Worm (Caenorhabditis elegans) whole organism, young adult: ENCODE data around the gene str-52.

ENCODE experiments used
- B0261.1 ChIP-seq: sonication (generic microtip); optimal IDR thresholded peaks from 2 replicates; lab custom pipeline; 2016; ENCODE audit warnings: mild to moderate bottlenecking, missing genetic modification characterization, moderate library complexity, missing compliant biosample characterization
- B0336.3 ChIP-seq: fragments of 200-800 bp; sonication (Bioruptor generic); IDR thresholded peaks from 2 replicates; pipeline ENCODE4 v1.3.6; 2022; ENCODE audit warnings: missing genetic modification characterization, missing compliant biosample characterization
- akir-1 ChIP-seq: fragments of 200-800 bp; sonication (Bioruptor generic); optimal IDR thresholded peaks from 2 replicates; lab custom pipeline; 2018; ENCODE audit warnings: mild to moderate bottlenecking, missing genetic modification characterization, moderate library complexity, missing compliant biosample characterization
- aptf-2 ChIP-seq: fragments of 200-800 bp; sonication (Bioruptor generic); conservative IDR thresholded peaks from 2 replicates; pipeline ENCODE4 v1.3.6; 2022; ENCODE audit warnings: missing genetic modification reagents, missing genetic modification characterization, missing compliant biosample characterization
- ceh-40 ChIP-seq: fragments of 200-800 bp; sonication (Bioruptor generic); IDR thresholded peaks from 2 replicates; pipeline ENCODE4 v1.3.6; 2022; ENCODE audit warnings: missing genetic modification characterization, missing compliant biosample characterization
- dox-1 ChIP-seq: fragments of 200-800 bp; sonication (Bioruptor generic); IDR thresholded peaks from 2 replicates; pipeline ENCODE4 v1.3.6; 2022; ENCODE audit warnings: missing genetic modification reagents, missing genetic modification characterization, missing compliant biosample characterization
- ekl-4 ChIP-seq: fragments of 200-800 bp; sonication (Bioruptor generic); IDR thresholded peaks from 2 replicates; pipeline ENCODE4 v1.3.6; 2022; ENCODE audit warnings: missing genetic modification reagents, missing genetic modification characterization, missing compliant biosample characterization
- lag-1 ChIP-seq: fragments of 200-800 bp; sonication (Bioruptor generic); IDR thresholded peaks from 2 replicates; pipeline ENCODE4 v1.3.6; 2022; ENCODE audit warnings: missing genetic modification reagents, missing genetic modification characterization, missing compliant biosample characterization
- nhr-27 ChIP-seq: fragments of 200-800 bp; sonication (Bioruptor generic); optimal IDR thresholded peaks from 2 replicates; lab custom pipeline; 2018; ENCODE audit warnings: mild to moderate bottlenecking, missing genetic modification characterization, moderate library complexity, missing compliant biosample characterization
- nhr-90 ChIP-seq: sonication (generic microtip); optimal IDR thresholded peaks from 2 replicates; lab custom pipeline; 2016; ENCODE audit warnings: missing genotype, mild to moderate bottlenecking, missing genetic modification characterization, missing compliant biosample characterization
- pha-4 ChIP-seq: fragments of 150-350 bp; sonication (generic microtip); optimal IDR thresholded peaks from 2 replicates; lab custom pipeline; 2014; ENCODE audit warnings: missing biosample characterization, missing genetic modification reagents, missing genetic modification characterization
- unc-130 ChIP-seq: sonication (generic microtip); optimal IDR thresholded peaks from 2 replicates; lab custom pipeline; 2016; ENCODE audit warnings: missing genetic modification reagents, missing genetic modification characterization, missing compliant biosample characterization
- zfh-2 ChIP-seq: fragments of 200-800 bp; sonication (Bioruptor generic); conservative IDR thresholded peaks from 2 replicates; pipeline ENCODE4 v1.3.6; 2022; ENCODE audit warnings: missing genetic modification reagents, missing genetic modification characterization, missing compliant biosample characterization
- zim-3 ChIP-seq: sonication (generic microtip); optimal IDR thresholded peaks from 2 replicates; lab custom pipeline; 2017; ENCODE audit warnings: mild to moderate bottlenecking, missing genetic modification characterization, moderate library complexity, missing compliant biosample characterization

ce11 chrV:2163735-2164134 lies 17.8 kb upstream of the str-52 start, which contains the start of gene str-255:
- TF ChIP-seq B0261.1 (no peak), nhr-27 (tag; lab: Kevin White, UChicago) (no peak), zfh-2 (no peak), akir-1 (GFP tag; lab: Kevin White, UChicago) (no peak), lag-1 (GFP tag; lab: Robert Waterston, UW) (no peak), ceh-40 (GFP tag; lab: Robert Waterston, UW) (no peak), ekl-4 (no peak), unc-130 (GFP tag; lab: Kevin White, UChicago) (no peak), dox-1 (GFP tag; lab: Robert Waterston, UW) (no peak), aptf-2 (no peak), B0336.3 (GFP tag; lab: Robert Waterston, UW) (no peak), zim-3 (tag; lab: Kevin White, UChicago) (no peak), nhr-90 (tag; lab: Kevin White, UChicago) (no peak), pha-4 (tag; lab: Kevin White, UChicago) (no peak)
